Worm (Caenorhabditis elegans) whole organism, L4 larva: ENCODE measurements around the gene nhr-192.

ENCODE experiments used
- F10B5.3 ChIP-seq: sonication (generic microtip); optimal IDR thresholded peaks from 2 replicates; lab custom pipeline; 2016; ENCODE audit warnings: mild to moderate bottlenecking, missing genetic modification characterization, missing compliant biosample characterization
- F26F4.8 ChIP-seq: fragments of 200-800 bp; sonication (Bioruptor generic); conservative IDR thresholded peaks from 2 replicates; pipeline ENCODE4 v1.3.6; 2022; ENCODE audit warnings: missing genetic modification characterization, missing compliant biosample characterization
- F44E2.7 ChIP-seq: fragments of 200-800 bp; sonication (Bioruptor generic); IDR thresholded peaks from 2 replicates; pipeline ENCODE4 v2.1.2; 2022; ENCODE audit warnings: missing genetic modification characterization, missing compliant biosample characterization
- T20F7.1 ChIP-seq: fragments of 200-800 bp; sonication (Bioruptor generic); optimal IDR thresholded peaks from 2 replicates; lab custom pipeline; 2018; ENCODE audit warnings: mild to moderate bottlenecking, missing genetic modification characterization, missing compliant biosample characterization
- T26A8.4 ChIP-seq: fragments of 200-800 bp; sonication (Bioruptor generic); IDR thresholded peaks from 2 replicates; pipeline ENCODE4 v1.3.6; 2022; ENCODE audit warnings: missing genetic modification characterization, missing compliant biosample characterization
- Y48G9A.11 ChIP-seq: fragments of 200-800 bp; sonication (Bioruptor generic); IDR thresholded peaks from 2 replicates; pipeline ENCODE4 v1.3.6; 2022; ENCODE audit warnings: missing genetic modification reagents, missing genetic modification characterization, missing compliant biosample characterization
- Y75B8A.6 ChIP-seq: fragments of 200-800 bp; sonication (Bioruptor generic); IDR thresholded peaks from 2 replicates; pipeline ENCODE4 v1.3.6; 2022; ENCODE audit warnings: missing genetic modification reagents, missing genetic modification characterization, missing compliant biosample characterization
- aly-2 ChIP-seq: sonication (generic microtip); optimal IDR thresholded peaks from 2 replicates; lab custom pipeline; 2018; ENCODE audit warnings: missing biosample characterization, missing genetic modification characterization
- ama-1 ChIP-seq: fragments of 150-350 bp; optimal IDR thresholded peaks from 2 replicates; lab custom pipeline; 2014; ENCODE audit warnings: inconsistent platforms, mixed read lengths
- arid-1 ChIP-seq: fragments of 200-800 bp; sonication (Bioruptor generic); conservative IDR thresholded peaks from 2 replicates; pipeline ENCODE4 v1.3.6; 2022; ENCODE audit warnings: missing genetic modification reagents, missing genetic modification characterization, missing compliant biosample characterization
- attf-4 ChIP-seq: sonication (generic microtip); optimal IDR thresholded peaks from 3 replicates; lab custom pipeline; 2017; ENCODE audit warnings: missing biosample characterization, missing genetic modification characterization
- ceh-28 ChIP-seq: fragments of 150-350 bp; optimal IDR thresholded peaks from 2 replicates; lab custom pipeline; 2014; ENCODE audit warnings: missing biosample characterization, missing genetic modification reagents, missing genetic modification characterization
- ceh-32 ChIP-seq: sonication (generic microtip); optimal IDR thresholded peaks from 2 replicates; lab custom pipeline; 2016; ENCODE audit warnings: mild to moderate bottlenecking, missing genetic modification characterization, missing compliant biosample characterization; ENCODE audit not compliant: poor library complexity
- ceh-62 ChIP-seq: sonication (generic microtip); optimal IDR thresholded peaks from 2 replicates; lab custom pipeline; 2017; ENCODE audit warnings: missing biosample characterization, missing genetic modification characterization
- ces-1 ChIP-seq: fragments of 150-350 bp; sonication (generic microtip); optimal IDR thresholded peaks from 4 replicates; lab custom pipeline; 2014; ENCODE audit warnings: missing biosample characterization, missing genetic modification reagents, missing genetic modification characterization
- cey-2 ChIP-seq: sonication (generic microtip); optimal IDR thresholded peaks from 3 replicates; lab custom pipeline; 2017; ENCODE audit warnings: missing genetic modification characterization, mild to moderate bottlenecking, missing compliant biosample characterization, antibody characterized with exemption, borderline replicate concordance; ENCODE audit not compliant: insufficient read depth
- daf-12 ChIP-seq: fragments of 150-350 bp; optimal IDR thresholded peaks from 2 replicates; lab custom pipeline; 2014; ENCODE audit warnings: missing biosample characterization, missing genetic modification reagents, missing genetic modification characterization
- daf-16 ChIP-seq, 3 experiments: sonication (generic microtip); optimal IDR thresholded peaks; 2 replicates each; lab custom pipeline; 2016 to 2017; ENCODE audit warnings: missing genetic modification characterization in 3 of 3, missing genetic modification reagents in 3 of 3, mild to moderate bottlenecking in 2 of 3, missing compliant biosample characterization in 2 of 3, missing biosample characterization in 1 of 3, moderate library complexity in 1 of 3
- daf-19 ChIP-seq: fragments of 200-800 bp; sonication (Bioruptor generic); conservative IDR thresholded peaks from 2 replicates; pipeline ENCODE4 v1.3.6; 2022; ENCODE audit warnings: missing genetic modification characterization, missing compliant biosample characterization
- daf-8 ChIP-seq: fragments of 200-800 bp; sonication (Bioruptor generic); IDR thresholded peaks from 2 replicates; pipeline ENCODE4 v1.3.6; 2022; ENCODE audit warnings: missing genetic modification characterization, missing compliant biosample characterization
- dmd-6 ChIP-seq: fragments of 200-800 bp; sonication (Bioruptor generic); IDR thresholded peaks from 2 replicates; pipeline ENCODE4 v1.3.6; 2022; ENCODE audit warnings: missing genetic modification reagents, missing genetic modification characterization, missing compliant biosample characterization
- dmd-9 ChIP-seq: fragments of 200-800 bp; sonication (Bioruptor generic); IDR thresholded peaks from 2 replicates; pipeline ENCODE4 v1.3.6; 2022; ENCODE audit warnings: missing genetic modification reagents, missing genetic modification characterization, missing compliant biosample characterization
- egl-27 ChIP-seq: sonication (generic microtip); optimal IDR thresholded peaks from 3 replicates; lab custom pipeline; 2017; ENCODE audit warnings: missing biosample characterization, missing genetic modification reagents, missing genetic modification characterization
- fkh-10 ChIP-seq: fragments of 150-350 bp; optimal IDR thresholded peaks from 2 replicates; lab custom pipeline; 2014; ENCODE audit warnings: missing biosample characterization, missing genetic modification reagents, missing genetic modification characterization
- hif-1 ChIP-seq, 2 experiments: sonication (generic microtip); optimal IDR thresholded peaks; 2 replicates each; lab custom pipeline; 2016 to 2017; ENCODE audit warnings: missing compliant biosample characterization in 2 of 2, missing genetic modification characterization in 2 of 2, missing genetic modification reagents in 2 of 2, missing genotype in 2 of 2, mild to moderate bottlenecking in 1 of 2
- hmg-1.1 ChIP-seq: fragments of 200-800 bp; sonication (Bioruptor generic); IDR thresholded peaks from 2 replicates; pipeline ENCODE4 v1.3.6; 2022; ENCODE audit warnings: missing genetic modification reagents, missing genetic modification characterization, missing compliant biosample characterization
- lin-1 ChIP-seq: fragments of 200-800 bp; sonication (Bioruptor generic); IDR thresholded peaks from 2 replicates; pipeline ENCODE4 v1.3.6; 2022; ENCODE audit warnings: missing genetic modification reagents, missing genetic modification characterization, missing compliant biosample characterization
- lin-15B ChIP-seq: fragments of 150-350 bp; sonication (generic microtip); optimal IDR thresholded peaks from 3 replicates; lab custom pipeline; 2014; ENCODE audit warnings: missing biosample characterization, missing genetic modification characterization
- lin-29 ChIP-seq: fragments of 200-800 bp; sonication (Bioruptor generic); IDR thresholded peaks from 2 replicates; pipeline ENCODE4 v1.3.6; 2022; ENCODE audit warnings: missing genetic modification reagents, missing genetic modification characterization, missing compliant biosample characterization
- lin-38 ChIP-seq: fragments of 200-800 bp; sonication (Bioruptor generic); IDR thresholded peaks from 2 replicates; pipeline ENCODE4 v1.3.6; 2022; ENCODE audit warnings: missing genetic modification reagents, missing genetic modification characterization, missing compliant biosample characterization
- lin-39 ChIP-seq: fragments of 150-350 bp; optimal IDR thresholded peaks from 2 replicates; lab custom pipeline; 2014; ENCODE audit warnings: missing biosample characterization, missing genetic modification reagents, missing genetic modification characterization
- mep-1 ChIP-seq: fragments of 150-350 bp; sonication (generic microtip); optimal IDR thresholded peaks from 3 replicates; lab custom pipeline; 2014; ENCODE audit warnings: missing biosample characterization, missing genetic modification characterization
- mxl-2 ChIP-seq: fragments of 200-800 bp; sonication (Bioruptor generic); conservative IDR thresholded peaks from 2 replicates; pipeline ENCODE4 v1.3.6; 2022; ENCODE audit warnings: missing genetic modification reagents, missing genetic modification characterization, missing compliant biosample characterization
- mxl-3 ChIP-seq: fragments of 200-800 bp; sonication (Bioruptor generic); optimal IDR thresholded peaks from 2 replicates; lab custom pipeline; 2018; ENCODE audit warnings: mild to moderate bottlenecking, missing genetic modification characterization, missing compliant biosample characterization
- nhr-28 ChIP-seq: fragments of 150-350 bp; optimal IDR thresholded peaks from 2 replicates; lab custom pipeline; 2014; ENCODE audit warnings: missing biosample characterization, missing genetic modification characterization
- nhr-41 ChIP-seq: fragments of 200-800 bp; sonication (Bioruptor generic); IDR thresholded peaks from 2 replicates; pipeline ENCODE4 v1.3.6; 2022; ENCODE audit warnings: missing genetic modification reagents, missing genetic modification characterization, missing compliant biosample characterization
- nhr-42 ChIP-seq: fragments of 200-800 bp; sonication (Bioruptor generic); IDR thresholded peaks from 2 replicates; pipeline ENCODE4 v1.3.6; 2022; ENCODE audit warnings: missing genetic modification characterization, missing compliant biosample characterization
- nhr-6 ChIP-seq: fragments of 150-350 bp; optimal IDR thresholded peaks from 2 replicates; lab custom pipeline; 2014; ENCODE audit warnings: missing biosample characterization, missing genetic modification characterization
- nhr-76 ChIP-seq: fragments of 150-350 bp; optimal IDR thresholded peaks from 2 replicates; lab custom pipeline; 2014; ENCODE audit warnings: missing biosample characterization, missing genetic modification characterization
- rbr-2 ChIP-seq: sonication (generic microtip); optimal IDR thresholded peaks from 2 replicates; lab custom pipeline; 2016; ENCODE audit warnings: missing genotype, missing genetic modification characterization, missing compliant biosample characterization
- snpc-1.2 ChIP-seq: fragments of 200-800 bp; sonication (Bioruptor generic); IDR thresholded peaks from 2 replicates; pipeline ENCODE4 v1.3.6; 2022; ENCODE audit warnings: missing genetic modification reagents, missing genetic modification characterization, missing compliant biosample characterization
- snpc-4 ChIP-seq: fragments of 150-350 bp; optimal IDR thresholded peaks from 2 replicates; lab custom pipeline; 2014; ENCODE audit warnings: missing biosample characterization, missing genetic modification characterization
- spr-1 ChIP-seq: sonication (generic microtip); optimal IDR thresholded peaks from 2 replicates; lab custom pipeline; 2016; ENCODE audit warnings: mild to moderate bottlenecking, missing genetic modification characterization, missing compliant biosample characterization
- tag-97 ChIP-seq: fragments of 200-800 bp; sonication (Bioruptor generic); IDR thresholded peaks from 2 replicates; pipeline ENCODE4 v1.3.6; 2022; ENCODE audit warnings: missing genetic modification characterization, missing compliant biosample characterization
- tra-1 ChIP-seq: fragments of 200-800 bp; sonication (Bioruptor generic); IDR thresholded peaks from 2 replicates; pipeline ENCODE4 v1.3.6; 2022; ENCODE audit warnings: missing genetic modification reagents, missing genetic modification characterization, missing compliant biosample characterization
- unc-62 ChIP-seq, 3 experiments: fragments of 150-350 bp in 1 of 3; sonication (generic microtip); optimal IDR thresholded peaks in 2 of 3; peaks in 1 of 3; 1 replicate in 1 of 3; 2 replicates in 2 of 3; lab custom pipeline; 2014 to 2017; ENCODE audit warnings: missing biosample characterization in 3 of 3, missing genetic modification characterization in 3 of 3, missing genetic modification reagents in 3 of 3, missing genotype in 1 of 3
- zag-1 ChIP-seq: fragments of 150-350 bp; optimal IDR thresholded peaks from 2 replicates; lab custom pipeline; 2014; ENCODE audit warnings: missing biosample characterization, missing genetic modification characterization
- zfp-3 ChIP-seq: fragments of 200-800 bp; sonication (Bioruptor generic); conservative IDR thresholded peaks from 2 replicates; pipeline ENCODE4 v1.3.6; 2022; ENCODE audit warnings: missing genetic modification reagents, missing genetic modification characterization, missing compliant biosample characterization
- ztf-11 ChIP-seq: fragments of 150-350 bp; optimal IDR thresholded peaks from 2 replicates; lab custom pipeline; 2014; ENCODE audit warnings: missing biosample characterization, missing genetic modification characterization

The nhr-192 gene

ce11 chrV:10091152-10091551 lies 20.7 kb upstream of the nhr-192 start, which contains the start of gene R04B5.11:
Gene R04B5.11, minus strand, starts transcription at chrV:10091252.
- TF ChIP-seq mxl-3 (GFP tag; lab: Kevin White, UChicago) (no peak), daf-8 (GFP tag; lab: Robert Waterston, UW) (no peak), ama-1 (no peak), ztf-11 (tag; lab: Kevin White, UChicago) (no peak), F26F4.8 (no peak), ceh-28 (no peak), zag-1 (no peak), F10B5.3 (tag; lab: Kevin White, UChicago) (no peak), cey-2 (no peak), snpc-1.2 (GFP tag; lab: Robert Waterston, UW) (no peak), mxl-2 (GFP tag; lab: Robert Waterston, UW) (no peak), spr-1 (no peak), zfp-3 (GFP tag; lab: Robert Waterston, UW) (no peak), lin-29 (GFP tag; lab: Robert Waterston, UW) (no peak)

DNA sequence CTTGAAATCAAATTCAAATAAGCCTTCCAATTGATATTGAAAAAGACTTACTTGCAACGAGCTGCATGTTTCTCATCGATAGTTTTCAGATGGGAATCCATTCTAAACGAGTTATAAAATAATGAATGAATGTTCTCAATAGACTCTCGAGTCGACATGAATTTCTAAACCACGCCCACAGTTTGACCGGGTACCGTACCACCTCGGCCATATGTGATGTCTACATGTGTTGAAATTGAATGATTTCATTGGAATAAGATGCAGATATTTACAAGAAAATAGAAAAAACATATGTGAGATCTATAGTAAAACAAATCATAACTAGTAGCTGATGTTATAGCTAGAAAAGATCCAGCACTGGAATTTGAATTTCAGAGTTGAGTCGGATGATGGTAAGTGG lies 20.0 kb upstream of the nhr-192 start, which contains the start of gene R04B5.7:
TSS of gene R04B5.7 (minus strand) at position 101 of the 400 bp plus-strand sequence.
- no peak for TF ChIP-seq dmd-6 (GFP tag; lab: Robert Waterston, UW)
- no peak for TF ChIP-seq lin-1
- TF ChIP-seq Y48G9A.11 (GFP tag; lab: Robert Waterston, UW): no peak
- no peak for TF ChIP-seq lin-38
- TF ChIP-seq unc-62 (GFP tag; optimal IDR thresholded peaks at IDR 0.05 in 1 of 2; lab: Kevin White, UChicago): peak in 1 of 2 experiments; percentile 19
- TF ChIP-seq unc-62 (tag; optimal IDR thresholded peaks at IDR 0.05; lab: Kevin White, UChicago): no peak
- TF ChIP-seq nhr-41 (GFP tag; lab: Robert Waterston, UW): no peak

DNA sequence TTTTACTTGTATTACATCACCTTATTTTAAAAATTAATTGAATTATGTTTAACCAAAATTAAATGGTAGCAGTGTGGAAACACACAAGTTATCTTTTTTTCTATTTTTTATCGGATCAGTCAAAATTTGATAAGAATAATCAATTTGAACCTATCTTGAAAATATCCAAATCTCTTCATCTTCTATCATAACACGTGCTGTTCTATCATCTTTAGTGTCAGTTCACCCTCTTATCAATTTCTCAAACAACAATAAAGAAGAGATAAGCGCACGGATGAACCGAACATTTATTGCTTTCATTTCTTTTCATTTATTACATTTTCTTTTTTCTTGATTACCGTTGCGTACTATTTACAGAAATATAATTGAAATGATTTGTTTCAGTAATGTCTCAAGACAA lies 16.7 kb upstream of the nhr-192 start, which contains the start of gene R04B5.5:
TSS of gene R04B5.5 (plus strand) at position 378 of the 400 bp plus-strand sequence.
- TF ChIP-seq nhr-76 (tag; lab: Kevin White, UChicago): no peak
- TF ChIP-seq hif-1 (tag; optimal IDR thresholded peaks at IDR 0.05; lab: Kevin White, UChicago): no peak
- no peak for TF ChIP-seq egl-27 (tag; lab: Kevin White, UChicago)
- TF ChIP-seq daf-12: no peak
- TF ChIP-seq lin-15B (tag; lab: Kevin White, UChicago): no peak
- TF ChIP-seq dmd-6 (GFP tag; lab: Robert Waterston, UW): peak; percentile 67
- no peak for TF ChIP-seq hmg-1.1
- TF ChIP-seq arid-1: no peak
- TF ChIP-seq tra-1: 0 out of 2 replicates have a peak, but pooled peaks have one; percentile 46
- TF ChIP-seq fkh-10 (GFP tag; lab: Kevin White, UChicago): no peak
- no peak for TF ChIP-seq rbr-2 (tag; lab: Kevin White, UChicago)
- peak; percentile 13 for TF ChIP-seq mep-1 (tag; lab: Kevin White, UChicago)
- no peak for TF ChIP-seq ceh-62 (tag; lab: Kevin White, UChicago)
- peak; percentile 79 for TF ChIP-seq mxl-3 (GFP tag; lab: Kevin White, UChicago)
- no peak for TF ChIP-seq ces-1 (GFP tag; lab: Kevin White, UChicago)
- no peak for TF ChIP-seq nhr-42
- no peak for TF ChIP-seq spr-1
- no peak for TF ChIP-seq daf-19
- TF ChIP-seq nhr-28 (tag; lab: Kevin White, UChicago): peak; percentile 90
- TF ChIP-seq snpc-4 (tag; lab: Kevin White, UChicago): no peak
- TF ChIP-seq tag-97 (GFP tag; lab: Robert Waterston, UW): no peak
- no peak for TF ChIP-seq Y48G9A.11 (GFP tag; lab: Robert Waterston, UW)
- TF ChIP-seq ceh-32 (tag; lab: Kevin White, UChicago): no peak
- no peak for TF ChIP-seq daf-16 (GFP tag; optimal IDR thresholded peaks at IDR 0.05; lab: Kevin White, UChicago)
- TF ChIP-seq daf-16 (tag; optimal IDR thresholded peaks at IDR 0.05; lab: Kevin White, UChicago): peak; percentile 70
- TF ChIP-seq dmd-9 (GFP tag; lab: Robert Waterston, UW): no peak
- peak; percentile 8 for TF ChIP-seq T20F7.1
- TF ChIP-seq lin-39 (tag; lab: Kevin White, UChicago): no peak
- TF ChIP-seq aly-2: no peak
- TF ChIP-seq Y75B8A.6 (GFP tag; lab: Robert Waterston, UW): no peak
- TF ChIP-seq T26A8.4 (GFP tag; lab: Robert Waterston, UW): no peak
- peak; percentile 2 for TF ChIP-seq nhr-6 (tag; lab: Kevin White, UChicago)
- no peak for TF ChIP-seq F44E2.7
- TF ChIP-seq attf-4 (tag; lab: Kevin White, UChicago): no peak
